Fruit fly (Drosophila melanogaster): ENCODE measurements around the gene CG34404.

The CG34404 gene

DNA sequence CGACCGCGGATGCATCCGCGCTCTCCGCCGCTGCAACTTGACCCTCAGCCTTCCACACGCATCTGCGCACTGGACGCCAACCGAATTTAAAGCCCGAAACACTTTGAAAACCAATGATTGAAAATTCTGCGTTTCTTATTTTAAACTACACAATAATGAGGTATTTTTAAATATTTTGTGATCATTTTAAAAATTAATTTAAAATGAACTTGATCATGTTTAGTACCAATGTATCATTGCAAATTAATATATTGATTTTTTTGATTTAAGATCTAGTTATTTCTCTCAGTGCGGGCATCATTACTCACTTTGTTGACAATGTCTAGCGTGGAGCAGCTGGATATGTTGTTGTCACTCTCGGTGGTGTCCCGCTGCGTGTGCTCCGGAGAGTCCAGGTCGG lies 626 bp downstream of the CG34404 start (continued):
- TF ChIP-seq CG14965 (GFP tag; optimal IDR thresholded peaks at IDR 0.05; ENCODE audit: borderline replicate concordance) = no peak
- peak; percentile 67 for TF ChIP-seq seq (GFP tag; IDR thresholded peaks at IDR 0.05)
- peak; percentile 45; the same call in 1 of the 2 replicates for TF ChIP-seq esg (GFP tag; conservative IDR thresholded peaks at IDR 0.05)
- no peak for TF ChIP-seq h (optimal IDR thresholded peaks at IDR 0.05)
- peak; percentile 66 for TF ChIP-seq slbo (GFP tag; IDR thresholded peaks at IDR 0.05)
- TF ChIP-seq Dbx (GFP tag; IDR thresholded peaks at IDR 0.05) = 0 out of 3 replicates have a peak, but pooled peaks have one; percentile 29
- TF ChIP-seq Ada2b (GFP tag; IDR thresholded peaks at IDR 0.05) = peak; percentile 20; the same call in 1 of the 2 replicates
- TF ChIP-seq Ptx1 (GFP tag; IDR thresholded peaks at IDR 0.05) = peak; percentile 39; the same call in 1 of the 2 replicates
- peak; percentile 68 for TF ChIP-seq Ets65A (GFP tag)
- peak; percentile 4 for TF ChIP-seq CG18476 (GFP tag; optimal IDR thresholded peaks at IDR 0.05)
- TF ChIP-seq CG13287 (GFP tag; IDR thresholded peaks at IDR 0.05; ENCODE audit: partially characterized antibody) = no peak
- TF ChIP-seq C15 (GFP tag; IDR thresholded peaks at IDR 0.05) = no peak
- no peak for TF ChIP-seq B-H1 (GFP tag; IDR thresholded peaks at IDR 0.05)
- TF ChIP-seq gem (tag; optimal IDR thresholded peaks at IDR 0.05) = peak; percentile 82
- no peak for TF ChIP-seq Kr (GFP tag; optimal IDR thresholded peaks at IDR 0.05)
- TF ChIP-seq nmo (GFP tag; optimal IDR thresholded peaks at IDR 0.05) = peak; percentile 31
- no peak for TF ChIP-seq cato (GFP tag; optimal IDR thresholded peaks at IDR 0.05; ENCODE audit: borderline replicate concordance)
- TF ChIP-seq CG10209 (GFP tag; optimal IDR thresholded peaks at IDR 0.05) = peak; percentile 37
- TF ChIP-seq CG2712 (tag; optimal IDR thresholded peaks at IDR 0.05) = peak; percentile 45
- peak; percentile 49; the same call in 1 of the 2 replicates for TF ChIP-seq CG14014 (GFP tag; IDR thresholded peaks at IDR 0.05)
- TF ChIP-seq CG10321 (GFP tag; IDR thresholded peaks at IDR 0.05) = 0 out of 2 replicates have a peak, but pooled peaks have one; percentile 8
- no peak for TF ChIP-seq CG6272 (GFP tag; IDR thresholded peaks at IDR 0.05)
- peak; percentile 64 for TF ChIP-seq Drgx (GFP tag; IDR thresholded peaks at IDR 0.05)
- peak; percentile 59 for TF ChIP-seq Fer1 (GFP tag; optimal IDR thresholded peaks at IDR 0.05)
- no peak for TF ChIP-seq CG3838 (GFP tag; optimal IDR thresholded peaks at IDR 0.05)
- TF ChIP-seq pita (GFP tag; optimal IDR thresholded peaks at IDR 0.05) = no peak
- peak; percentile 37; the same call in 1 of the 2 replicates for TF ChIP-seq CG32532 (GFP tag; IDR thresholded peaks at IDR 0.05)
- peak; percentile 23; the same call in 1 of the 2 replicates for TF ChIP-seq H2.0 (GFP tag; IDR thresholded peaks at IDR 0.05)
- peak; percentile 63 for TF ChIP-seq CG30403 (GFP tag; optimal IDR thresholded peaks at IDR 0.05)
- TF ChIP-seq unpg (GFP tag; optimal IDR thresholded peaks at IDR 0.05) = peak; percentile 74
- peak; percentile 8 for TF ChIP-seq CG6683 (GFP tag; optimal IDR thresholded peaks at IDR 0.05)
- peak; percentile 39 for TF ChIP-seq Rfx (GFP tag; IDR thresholded peaks at IDR 0.05)
- peak; percentile 41; the same call in 1 of the 2 replicates for TF ChIP-seq Xrp1 (GFP tag; IDR thresholded peaks at IDR 0.05)
- TF ChIP-seq CG9817 (tag; optimal IDR thresholded peaks at IDR 0.05) = peak; percentile 39
- TF ChIP-seq HmgZ (tag; optimal IDR thresholded peaks at IDR 0.05) = peak; percentile 29
- no peak for TF ChIP-seq E2f2 (GFP tag; IDR thresholded peaks at IDR 0.05)
- TF ChIP-seq CG10979 (tag; optimal IDR thresholded peaks at IDR 0.05) = peak; percentile 44
- peak; percentile 35 for TF ChIP-seq CG2120 (GFP tag; optimal IDR thresholded peaks at IDR 0.05)
- TF ChIP-seq CG32767 (GFP tag; IDR thresholded peaks at IDR 0.05) = peak; percentile 9; the same call in 1 of the 2 replicates
- peak; percentile 30 for TF ChIP-seq CG12659 (GFP tag; optimal IDR thresholded peaks at IDR 0.05)
- TF ChIP-seq dpn (GFP tag; optimal IDR thresholded peaks at IDR 0.05) = peak in 1 of 2 experiments; percentile 23
- TF ChIP-seq CG17328 (GFP tag; IDR thresholded peaks at IDR 0.05) = peak; percentile 59
- no peak for TF ChIP-seq CG11093 (GFP tag; IDR thresholded peaks at IDR 0.05)
- peak; percentile 64; the same call in 1 of the 2 replicates for TF ChIP-seq HLH3B (GFP tag; IDR thresholded peaks at IDR 0.05)
- peak; percentile 61; the same call in 2 of the 3 replicates for TF ChIP-seq CG11695 (GFP tag; IDR thresholded peaks at IDR 0.05)
- TF ChIP-seq CG12391 (tag; optimal IDR thresholded peaks at IDR 0.05) = peak; percentile 62
- no peak for TF ChIP-seq hkb (optimal IDR thresholded peaks at IDR 0.05)
- peak; percentile 63 for TF ChIP-seq hkb (GFP tag; IDR thresholded peaks at IDR 0.05)
- TF ChIP-seq dmrt11E (tag; optimal IDR thresholded peaks at IDR 0.05) = peak; percentile 15
- TF ChIP-seq BEAF-32 (GFP tag; optimal IDR thresholded peaks at IDR 0.05) = no peak
- TF ChIP-seq HLHmδ (GFP tag; optimal IDR thresholded peaks at IDR 0.05) = no peak
